Fruit fly (Drosophila melanogaster) whole organism, embryonic: ENCODE measurements around the gene CG31288.

Source experiments
- ATbp ChIP-seq: fragments of 200-800 bp; sonication (Bioruptor generic); optimal IDR thresholded peaks from 2 replicates; lab custom pipeline; 2017; ENCODE audit warnings: missing biosample characterization, mild to moderate bottlenecking, missing genetic modification characterization, missing genetic modification reagents
- Atf-2 ChIP-seq: fragments of 200-800 bp; sonication (Bioruptor generic); optimal IDR thresholded peaks from 2 replicates; lab custom pipeline; 2016; ENCODE audit warnings: missing biosample characterization, missing genetic modification characterization
- BtbVII ChIP-seq: fragments of 200-800 bp; sonication (Bioruptor generic); optimal IDR thresholded peaks from 3 replicates; lab custom pipeline; 2017; ENCODE audit warnings: missing biosample characterization, mild to moderate bottlenecking, missing genetic modification characterization
- CG10209 ChIP-seq: fragments of 200-800 bp; sonication (Bioruptor generic); optimal IDR thresholded peaks from 3 replicates; lab custom pipeline; 2017; ENCODE audit warnings: missing biosample characterization, mild to moderate bottlenecking, missing genetic modification characterization, missing genetic modification reagents
- CG10274 ChIP-seq: fragments of 200-800 bp; sonication (Bioruptor generic); optimal IDR thresholded peaks from 3 replicates; lab custom pipeline; 2017; ENCODE audit warnings: missing biosample characterization, mild to moderate bottlenecking, missing genetic modification characterization
- CG12744 ChIP-seq: fragments of 200-800 bp; sonication (Bioruptor generic); optimal IDR thresholded peaks from 2 replicates; lab custom pipeline; 2016; ENCODE audit warnings: missing biosample characterization, missing genetic modification characterization
- CG15601 ChIP-seq: fragments of 200-800 bp; sonication (Bioruptor generic); optimal IDR thresholded peaks from 3 replicates; lab custom pipeline; 2019; ENCODE audit warnings: missing biosample characterization, mild to moderate bottlenecking, missing genetic modification characterization, moderate library complexity
- CG16813 ChIP-seq: fragments of 200-800 bp; sonication (Bioruptor generic); IDR thresholded peaks from 3 replicates; pipeline ENCODE4 v1.3.6; 2022; ENCODE audit warnings: missing biosample characterization, missing genetic modification characterization; ENCODE audit not compliant: partially characterized antibody
- CG1792 ChIP-seq: fragments of 200-800 bp; sonication (Bioruptor generic); optimal IDR thresholded peaks from 2 replicates; lab custom pipeline; 2016; ENCODE audit warnings: missing biosample characterization, missing genetic modification characterization
- CG18262 ChIP-seq: fragments of 200-800 bp; optimal IDR thresholded peaks from 3 replicates; lab custom pipeline; 2019; ENCODE audit warnings: missing biosample characterization, mild to moderate bottlenecking, missing genetic modification characterization, moderate library complexity
- CG2129 ChIP-seq: fragments of 200-800 bp; sonication (Bioruptor generic); IDR thresholded peaks from 2 replicates; pipeline ENCODE4 v1.3.6; 2022; ENCODE audit warnings: missing biosample characterization, missing genetic modification characterization; ENCODE audit not compliant: partially characterized antibody
- CG31365 ChIP-seq: fragments of 200-800 bp; sonication (Bioruptor generic); optimal IDR thresholded peaks from 2 replicates; lab custom pipeline; 2018; ENCODE audit warnings: missing biosample characterization, mild to moderate bottlenecking, missing genetic modification characterization
- CG33557 ChIP-seq: fragments of 200-800 bp; sonication (Bioruptor generic); optimal IDR thresholded peaks from 2 replicates; lab custom pipeline; 2019; ENCODE audit warnings: missing biosample characterization, mild to moderate bottlenecking, missing genetic modification characterization, moderate library complexity
- CG34376 ChIP-seq: fragments of 200-800 bp; sonication (Bioruptor generic); optimal IDR thresholded peaks from 2 replicates; lab custom pipeline; 2018; ENCODE audit warnings: missing biosample characterization, mild to moderate bottlenecking, missing genetic modification characterization
- CG42726 ChIP-seq: fragments of 200-800 bp; sonication (Bioruptor generic); IDR thresholded peaks from 2 replicates; pipeline ENCODE4 v1.3.6; 2022; ENCODE audit warnings: missing biosample characterization, missing genetic modification characterization; ENCODE audit not compliant: partially characterized antibody
- CG4328 ChIP-seq: fragments of 200-800 bp; sonication (Bioruptor generic); optimal IDR thresholded peaks from 3 replicates; lab custom pipeline; 2017; ENCODE audit warnings: missing biosample characterization, missing genetic modification reagents, missing genetic modification characterization
- CG43689 ChIP-seq: fragments of 200-800 bp; sonication (Bioruptor generic); IDR thresholded peaks from 2 replicates; pipeline ENCODE4 v1.3.6; 2022; ENCODE audit warnings: missing biosample characterization, missing genetic modification characterization
- CG4404 ChIP-seq: fragments of 200-800 bp; sonication (Bioruptor generic); IDR thresholded peaks from 2 replicates; pipeline ENCODE4 v1.3.6; 2022; ENCODE audit warnings: missing biosample characterization, missing genetic modification characterization
- CG5953 ChIP-seq: fragments of 200-800 bp; sonication (Bioruptor generic); IDR thresholded peaks from 2 replicates; pipeline ENCODE4 v1.3.6; 2022; ENCODE audit warnings: missing biosample characterization, missing genetic modification characterization
- CG8478 ChIP-seq: fragments of >200 bp; optimal IDR thresholded peaks from 2 replicates; lab custom pipeline; 2018
- CG9876 ChIP-seq: fragments of 200-800 bp; sonication (Bioruptor generic); optimal IDR thresholded peaks from 2 replicates; lab custom pipeline; 2016; ENCODE audit warnings: missing biosample characterization, missing genetic modification characterization
- CrebB ChIP-seq: fragments of 200-800 bp; sonication (Bioruptor generic); optimal IDR thresholded peaks from 3 replicates; lab custom pipeline; 2018; ENCODE audit warnings: missing biosample characterization, mild to moderate bottlenecking, missing genetic modification characterization
- Dip2 ChIP-seq: fragments of 200-800 bp; sonication (Bioruptor generic); IDR thresholded peaks from 2 replicates; pipeline ENCODE4 v1.3.6; 2022; ENCODE audit warnings: missing biosample characterization, missing genetic modification characterization
- Dref ChIP-seq: fragments of 200-800 bp; sonication (Bioruptor generic); IDR thresholded peaks from 2 replicates; pipeline ENCODE4 v1.3.6; 2022; ENCODE audit warnings: missing biosample characterization, missing genetic modification characterization
- ERR ChIP-seq: fragments of 200-800 bp; sonication (Bioruptor generic); optimal IDR thresholded peaks from 2 replicates; lab custom pipeline; 2016; ENCODE audit warnings: missing biosample characterization, missing genetic modification characterization
- HLH54F ChIP-seq: fragments of 200-800 bp; sonication (Bioruptor generic); optimal IDR thresholded peaks from 3 replicates; lab custom pipeline; 2016; ENCODE audit warnings: missing biosample characterization, missing genetic modification characterization
- Lim3 ChIP-seq: fragments of 200-800 bp; sonication (Bioruptor generic); IDR thresholded peaks from 2 replicates; pipeline ENCODE4 v1.3.6; 2022; ENCODE audit warnings: missing biosample characterization, missing genetic modification characterization
- Mad ChIP-seq: fragments of 200-800 bp; sonication (Bioruptor generic); optimal IDR thresholded peaks from 2 replicates; lab custom pipeline; 2016; ENCODE audit warnings: missing biosample characterization, missing genetic modification characterization
- NC2α ChIP-seq: fragments of 200-800 bp; sonication (Bioruptor generic); optimal IDR thresholded peaks from 2 replicates; lab custom pipeline; 2016; ENCODE audit warnings: missing biosample characterization, missing genetic modification characterization
- Sry-δ ChIP-seq: fragments of 200-800 bp; sonication (Bioruptor generic); optimal IDR thresholded peaks from 2 replicates; lab custom pipeline; 2016; ENCODE audit warnings: missing biosample characterization, missing genetic modification characterization
- Vsx1 ChIP-seq: fragments of 200-800 bp; sonication (Bioruptor generic); optimal IDR thresholded peaks from 2 replicates; lab custom pipeline; 2017; ENCODE audit warnings: missing biosample characterization, mild to moderate bottlenecking, missing genetic modification characterization, missing genetic modification reagents
- corto ChIP-seq: fragments of 200-800 bp; sonication (Bioruptor generic); optimal IDR thresholded peaks from 2 replicates; lab custom pipeline; 2016; ENCODE audit warnings: missing biosample characterization, mild to moderate bottlenecking, missing genetic modification characterization, moderate library complexity
- crol ChIP-seq: fragments of 200-800 bp; sonication (Bioruptor generic); IDR thresholded peaks from 2 replicates; pipeline ENCODE4 v1.3.6; 2022; ENCODE audit warnings: missing biosample characterization, missing genetic modification characterization
- disco-r ChIP-seq: fragments of 200-800 bp; sonication (Bioruptor generic); optimal IDR thresholded peaks from 2 replicates; lab custom pipeline; 2016; ENCODE audit warnings: missing biosample characterization, missing genetic modification characterization
- emc ChIP-seq: fragments of 200-800 bp; sonication (Bioruptor generic); optimal IDR thresholded peaks from 2 replicates; lab custom pipeline; 2016; ENCODE audit warnings: missing biosample characterization, missing genetic modification characterization
- hkb ChIP-seq, 2 experiments: fragments of 200-800 bp in 1 of 2; fragments of >200 bp in 1 of 2; sonication (Bioruptor generic) in 1 of 2; IDR thresholded peaks in 1 of 2; optimal IDR thresholded peaks in 1 of 2; 2 replicates each; pipeline versions ENCODE4 v1.3.6 to Lab custom; 2017 to 2022; ENCODE audit warnings: missing biosample characterization in 1 of 2, missing genetic modification characterization in 1 of 2
- jumu ChIP-seq: fragments of 200-800 bp; sonication (Bioruptor generic); optimal IDR thresholded peaks from 3 replicates; lab custom pipeline; 2016; ENCODE audit warnings: missing biosample characterization, missing genetic modification characterization
- kah ChIP-seq: fragments of 200-800 bp; sonication (Bioruptor generic); optimal IDR thresholded peaks from 2 replicates; lab custom pipeline; 2018; ENCODE audit warnings: missing biosample characterization, mild to moderate bottlenecking, missing genetic modification characterization
- klu ChIP-seq: fragments of 200-800 bp; sonication (Bioruptor generic); IDR thresholded peaks from 2 replicates; pipeline ENCODE4 v1.3.6; 2022; ENCODE audit warnings: missing biosample characterization, missing genetic modification characterization
- kni ChIP-seq: fragments of 200-800 bp; sonication (Bioruptor generic); optimal IDR thresholded peaks from 3 replicates; lab custom pipeline; 2017; ENCODE audit warnings: mild to moderate bottlenecking, missing biosample characterization, missing genetic modification reagents, missing genetic modification characterization
- lilli ChIP-seq: fragments of 200-800 bp; sonication (Bioruptor generic); optimal IDR thresholded peaks from 3 replicates; lab custom pipeline; 2016; ENCODE audit warnings: missing biosample characterization, missing genetic modification characterization
- nom ChIP-seq: fragments of 200-800 bp; sonication (Bioruptor generic); optimal IDR thresholded peaks from 2 replicates; lab custom pipeline; 2017; ENCODE audit warnings: missing biosample characterization, missing genetic modification characterization, mild to moderate bottlenecking, moderate library complexity, missing genetic modification reagents
- pnt ChIP-seq: fragments of 200-800 bp; sonication (Bioruptor generic); optimal IDR thresholded peaks from 3 replicates; lab custom pipeline; 2016; ENCODE audit warnings: missing biosample characterization, missing genetic modification characterization
- salm ChIP-seq: fragments of 200-800 bp; sonication (Bioruptor generic); optimal IDR thresholded peaks from 2 replicates; lab custom pipeline; 2018; ENCODE audit warnings: missing biosample characterization, mild to moderate bottlenecking, missing genetic modification characterization
- schlank ChIP-seq: fragments of 200-800 bp; sonication (Bioruptor generic); optimal IDR thresholded peaks from 2 replicates; lab custom pipeline; 2018; ENCODE audit warnings: missing biosample characterization, mild to moderate bottlenecking, missing genetic modification characterization
- sim ChIP-seq: fragments of 200-800 bp; sonication (Bioruptor generic); IDR thresholded peaks from 2 replicates; pipeline ENCODE4 v1.3.6; 2022; ENCODE audit warnings: missing biosample characterization, missing genetic modification characterization
- slp2 ChIP-seq: fragments of 200-800 bp; sonication (Bioruptor generic); optimal IDR thresholded peaks from 2 replicates; lab custom pipeline; 2016; ENCODE audit warnings: missing biosample characterization, missing genetic modification characterization
- sna ChIP-seq: fragments of 200-800 bp; sonication (Bioruptor generic); IDR thresholded peaks from 2 replicates; pipeline ENCODE4 v1.3.6; 2022; ENCODE audit warnings: missing biosample characterization, missing genetic modification characterization; ENCODE audit not compliant: partially characterized antibody
- sr ChIP-seq: fragments of 200-800 bp; sonication (Bioruptor generic); IDR thresholded peaks from 3 replicates; pipeline ENCODE4 v1.3.6; 2022; ENCODE audit warnings: missing biosample characterization, missing genetic modification characterization
- stwl ChIP-seq: fragments of 200-800 bp; sonication (Bioruptor generic); optimal IDR thresholded peaks from 3 replicates; lab custom pipeline; 2018; ENCODE audit warnings: missing biosample characterization, mild to moderate bottlenecking, missing genetic modification characterization, moderate library complexity
- tx ChIP-seq: fragments of 200-800 bp; sonication (Bioruptor generic); optimal IDR thresholded peaks from 2 replicates; lab custom pipeline; 2016; ENCODE audit warnings: missing biosample characterization, missing genetic modification characterization
- zfh1 ChIP-seq: fragments of 200-800 bp; sonication (Bioruptor generic); IDR thresholded peaks from 3 replicates; pipeline ENCODE4 v1.3.6; 2022; ENCODE audit warnings: missing biosample characterization, missing genetic modification characterization

The CG31288 gene

DNA sequence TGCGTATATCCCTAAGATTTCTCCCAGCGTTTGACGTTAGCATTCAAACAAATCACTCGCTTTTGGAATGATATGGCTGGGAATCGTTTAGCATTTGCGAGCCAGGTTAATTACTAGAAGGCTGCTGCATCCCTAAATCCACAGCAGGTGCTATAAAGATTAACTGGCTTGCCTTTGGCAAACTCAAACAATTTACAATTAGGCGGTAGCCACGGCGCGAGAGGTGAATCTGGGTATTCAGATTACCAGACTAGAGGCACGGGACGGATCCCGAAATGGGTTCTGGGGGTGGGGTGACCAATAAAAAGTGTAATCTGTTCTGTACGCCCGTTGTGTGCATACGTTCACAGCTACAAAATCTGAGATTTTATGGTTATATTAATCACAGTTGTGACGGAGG lies 18.2 kb downstream of the CG31288 start, which contains the start of gene CG11892 (continued):
- peak; percentile 16 for TF ChIP-seq salm (tag; lab: Kevin White, UChicago)
- no peak for TF ChIP-seq CG1792
- TF ChIP-seq CrebB (tag; lab: Kevin White, UChicago) = peak; percentile 66
- TF ChIP-seq CG42726 (GFP tag; lab: Robert Waterston, UW) = no peak
- no peak for TF ChIP-seq ERR (GFP tag; lab: Kevin White, UChicago)
- no peak for TF ChIP-seq zfh1 (GFP tag; lab: Robert Waterston, UW)
- no peak for TF ChIP-seq CG15601 (tag; lab: Kevin White, UChicago)
- no peak for TF ChIP-seq Lim3 (GFP tag; lab: Robert Waterston, UW)
- peak; percentile 17 for TF ChIP-seq CG34376 (GFP tag; lab: Kevin White, UChicago)
- no peak for TF ChIP-seq CG8478 (lab: Kevin White, UChicago)
- no peak for TF ChIP-seq sr
- no peak for TF ChIP-seq kah (GFP tag; lab: Kevin White, UChicago)
- TF ChIP-seq BtbVII = peak; percentile 52
- no peak for TF ChIP-seq emc (GFP tag; lab: Kevin White, UChicago)
- no peak for TF ChIP-seq Dip2 (GFP tag; lab: Robert Waterston, UW)
- TF ChIP-seq sim (GFP tag; lab: Robert Waterston, UW) = no peak
- TF ChIP-seq CG12744 (GFP tag; lab: Kevin White, UChicago) = no peak
- no peak for TF ChIP-seq CG33557
- no peak for TF ChIP-seq corto
- TF ChIP-seq crol (GFP tag; lab: Robert Waterston, UW) = no peak
- no peak for TF ChIP-seq CG5953 (GFP tag; lab: Robert Waterston, UW)
- no peak for TF ChIP-seq nom (GFP tag; lab: Kevin White, UChicago)
- peak; percentile 45 for TF ChIP-seq Vsx1 (GFP tag; lab: Kevin White, UChicago)
- no peak for TF ChIP-seq jumu (GFP tag; lab: Kevin White, UChicago)
- TF ChIP-seq HLH54F (GFP tag; lab: Kevin White, UChicago) = no peak
- TF ChIP-seq pnt (GFP tag; lab: Kevin White, UChicago) = no peak
- TF ChIP-seq tx (GFP tag; lab: Kevin White, UChicago) = no peak
- no peak for TF ChIP-seq disco-r (GFP tag; lab: Kevin White, UChicago)
- TF ChIP-seq CG4328 (GFP tag; lab: Kevin White, UChicago) = peak; percentile 4
- no peak for TF ChIP-seq CG31365 (tag; lab: Kevin White, UChicago)
- TF ChIP-seq kni (GFP tag; lab: Kevin White, UChicago) = no peak
- no peak for TF ChIP-seq CG43689 (GFP tag; lab: Robert Waterston, UW)
- TF ChIP-seq CG16813 (GFP tag; lab: Robert Waterston, UW) = no peak
- TF ChIP-seq schlank = peak; percentile 79
- TF ChIP-seq CG10209 (GFP tag; lab: Kevin White, UChicago) = peak; percentile 26
- peak; percentile 15 for TF ChIP-seq lilli (GFP tag; lab: Kevin White, UChicago)
- no peak for TF ChIP-seq sna (GFP tag; lab: Robert Waterston, UW)
- no peak for TF ChIP-seq CG10274 (GFP tag; lab: Kevin White, UChicago)
- TF ChIP-seq hkb (optimal IDR thresholded peaks at IDR 0.05; lab: Kevin White, UChicago) = no peak
- TF ChIP-seq hkb (GFP tag; IDR thresholded peaks at IDR 0.05; lab: Robert Waterston, UW) = peak; percentile 27; the same call in 1 of the 2 replicates
- TF ChIP-seq Atf-2 (GFP tag; lab: Kevin White, UChicago) = no peak
- TF ChIP-seq stwl (tag; lab: Kevin White, UChicago) = no peak
- no peak for TF ChIP-seq klu (GFP tag; lab: Robert Waterston, UW)
- no peak for TF ChIP-seq CG18262 (tag; lab: Kevin White, UChicago)
- no peak for TF ChIP-seq Mad (GFP tag; lab: Kevin White, UChicago)
- no peak for TF ChIP-seq NC2α
- TF ChIP-seq CG4404 = no peak
- no peak for TF ChIP-seq CG9876 (GFP tag; lab: Kevin White, UChicago)
- TF ChIP-seq Sry-δ (GFP tag; lab: Kevin White, UChicago) = no peak
- no peak for TF ChIP-seq slp2 (GFP tag; lab: Kevin White, UChicago)
- TF ChIP-seq ATbp (GFP tag; lab: Kevin White, UChicago) = peak; percentile 82
- TF ChIP-seq CG2129 = no peak
- TF ChIP-seq Dref (GFP tag; lab: Robert Waterston, UW) = no peak
